Worm (Caenorhabditis elegans): ENCODE data around the gene F08D12.2.

Gene F08D12.2

ce11 chrII:2764664-2765063 is 16.8 kb upstream of the F08D12.2 start, which contains the start of gene fbxb-108:
TSS of gene fbxb-108 (plus strand) at chrII:2764964.
- TF ChIP-seq bed-3 (GFP tag; optimal IDR thresholded peaks at IDR 0.05) (no peak), cnd-1 (tag; optimal IDR thresholded peaks at IDR 0.05) (no peak), mep-1 (tag; optimal IDR thresholded peaks at IDR 0.05) (no peak), ceh-39 (tag; optimal IDR thresholded peaks at IDR 0.05) (no peak), ces-1 (GFP tag; optimal IDR thresholded peaks at IDR 0.05) (no peak), ceh-43 (GFP tag; optimal IDR thresholded peaks at IDR 0.05) (no peak), lin-32 (GFP tag; optimal IDR thresholded peaks at IDR 0.05) (no peak), flh-1 (GFP tag; optimal IDR thresholded peaks at IDR 0.05) (no peak), snpc-4 (tag; optimal IDR thresholded peaks at IDR 0.05) (no peak), lsy-2 (tag; optimal IDR thresholded peaks at IDR 0.05) (no peak), nhr-12 (tag; optimal IDR thresholded peaks at IDR 0.05) (no peak), unc-39 (tag; optimal IDR thresholded peaks at IDR 0.05) (no peak), sptf-1 (tag; optimal IDR thresholded peaks at IDR 0.05) (no peak), pha-4 (tag; optimal IDR thresholded peaks at IDR 0.05) (no peak), mab-5 (tag; optimal IDR thresholded peaks at IDR 0.05) (no peak)

- no peak for TF ChIP-seq elt-1 (tag; optimal IDR thresholded peaks at IDR 0.05; ENCODE audit: borderline replicate concordance, insufficient read depth)
- no peak for TF ChIP-seq mab-5 (tag; optimal IDR thresholded peaks at IDR 0.05)
- no peak for TF ChIP-seq drap-1 (GFP tag; optimal IDR thresholded peaks at IDR 0.05)
- no peak for TF ChIP-seq tbx-8 (GFP tag; optimal IDR thresholded peaks at IDR 0.05)
- no peak for TF ChIP-seq pha-4 (tag; optimal IDR thresholded peaks at IDR 0.05)
- TF ChIP-seq ham-2 (GFP tag; optimal IDR thresholded peaks at IDR 0.05): no peak
- no peak for TF ChIP-seq nhr-28 (tag; optimal IDR thresholded peaks at IDR 0.05)
- TF ChIP-seq bed-3 (GFP tag; optimal IDR thresholded peaks at IDR 0.05): no peak
- no peak for TF ChIP-seq ceh-39 (tag; optimal IDR thresholded peaks at IDR 0.05)
- TF ChIP-seq ztf-11 (tag; optimal IDR thresholded peaks at IDR 0.05): no peak
These were observed 15.1 kb upstream of the F08D12.2 start, which contains the start of gene F08D12.15 for ce11 chrII:2766331-2766730. TSS of gene F08D12.15 (plus strand) at chrII:2766631.

- TF ChIP-seq sptf-1 (tag; optimal IDR thresholded peaks at IDR 0.05): no peak
- peak; percentile 88 for TF ChIP-seq hlh-1 (tag; optimal IDR thresholded peaks at IDR 0.05)
These were observed 12.4 kb upstream of the F08D12.2 start, which contains the start of gene F08D12.7 for ce11 chrII:2769021-2769420. TSS of gene F08D12.7 (minus strand) at chrII:2769121.

- TF ChIP-seq ceh-39 (tag; optimal IDR thresholded peaks at IDR 0.05) (peak; percentile 38), cnd-1 (tag; optimal IDR thresholded peaks at IDR 0.05) (peak; percentile 59), nhr-76 (tag; optimal IDR thresholded peaks at IDR 0.05) (no peak)
These were observed 10.7 kb upstream of the F08D12.2 start, which contains the start of gene fbxb-105 for ce11 chrII:2770788-2771187. TSS of gene fbxb-105 (minus strand) at chrII:2770888.

- no peak for TF ChIP-seq sptf-1 (tag; optimal IDR thresholded peaks at IDR 0.05)
- no peak for TF ChIP-seq ces-1 (GFP tag; optimal IDR thresholded peaks at IDR 0.05)
- no peak for TF ChIP-seq nhr-2 (tag; optimal IDR thresholded peaks at IDR 0.05)
- TF ChIP-seq ceh-39 (tag; optimal IDR thresholded peaks at IDR 0.05): peak; percentile 18
- TF ChIP-seq ceh-43 (GFP tag; optimal IDR thresholded peaks at IDR 0.05): no peak
These were observed 9.3 kb upstream of the F08D12.2 start, which contains the start of gene sdz-10 for ce11 chrII:2772166-2772565. TSS of gene sdz-10 (minus strand) at chrII:2772266.

ce11 chrII:2773534-2773933 is 7.9 kb upstream of the F08D12.2 start, which contains the start of gene sdz-9:
TSS of gene sdz-9 (minus strand) at chrII:2773634.
- TF ChIP-seq drap-1 (GFP tag; optimal IDR thresholded peaks at IDR 0.05): no peak
- no peak for TF ChIP-seq mls-2 (tag; optimal IDR thresholded peaks at IDR 0.05)
- TF ChIP-seq unc-120 (tag; optimal IDR thresholded peaks at IDR 0.05; ENCODE audit: poor library complexity, severe bottlenecking): no peak
- TF ChIP-seq nhr-28 (tag; optimal IDR thresholded peaks at IDR 0.05): no peak
- no peak for TF ChIP-seq sem-2 (GFP tag; optimal IDR thresholded peaks at IDR 0.05)
- TF ChIP-seq cnd-1 (tag; optimal IDR thresholded peaks at IDR 0.05): no peak
- TF ChIP-seq bed-3 (GFP tag; optimal IDR thresholded peaks at IDR 0.05): no peak
- TF ChIP-seq sptf-1 (tag; optimal IDR thresholded peaks at IDR 0.05): no peak
- TF ChIP-seq nhr-2 (tag; optimal IDR thresholded peaks at IDR 0.05): no peak
- no peak for TF ChIP-seq mab-5 (tag; optimal IDR thresholded peaks at IDR 0.05)
- no peak for TF ChIP-seq blmp-1 (tag; optimal IDR thresholded peaks at IDR 0.05)
- no peak for TF ChIP-seq ceh-43 (GFP tag; optimal IDR thresholded peaks at IDR 0.05)
- no peak for TF ChIP-seq ces-1 (GFP tag; optimal IDR thresholded peaks at IDR 0.05)
- no peak for TF ChIP-seq M03D4.4 (tag; optimal IDR thresholded peaks at IDR 0.05)
- TF ChIP-seq ztf-11 (tag; optimal IDR thresholded peaks at IDR 0.05): no peak
- no peak for TF ChIP-seq elt-3 (tag; optimal IDR thresholded peaks at IDR 0.05)

Measured in whole organism, mixed stage, embryonic.